Worm (Caenorhabditis elegans) whole organism, L4/young adult: ENCODE data around the gene F18A11.2.

Source experiments
- W03F9.2 ChIP-seq: fragments of 150-350 bp; optimal IDR thresholded peaks from 2 replicates; lab custom pipeline; 2014; ENCODE audit warnings: missing biosample characterization, missing genetic modification characterization
- dao-5 ChIP-seq: sonication (generic microtip); optimal IDR thresholded peaks from 2 replicates; lab custom pipeline; 2016; ENCODE audit warnings: missing genotype, missing genetic modification characterization, moderate library complexity, missing compliant biosample characterization

DNA sequence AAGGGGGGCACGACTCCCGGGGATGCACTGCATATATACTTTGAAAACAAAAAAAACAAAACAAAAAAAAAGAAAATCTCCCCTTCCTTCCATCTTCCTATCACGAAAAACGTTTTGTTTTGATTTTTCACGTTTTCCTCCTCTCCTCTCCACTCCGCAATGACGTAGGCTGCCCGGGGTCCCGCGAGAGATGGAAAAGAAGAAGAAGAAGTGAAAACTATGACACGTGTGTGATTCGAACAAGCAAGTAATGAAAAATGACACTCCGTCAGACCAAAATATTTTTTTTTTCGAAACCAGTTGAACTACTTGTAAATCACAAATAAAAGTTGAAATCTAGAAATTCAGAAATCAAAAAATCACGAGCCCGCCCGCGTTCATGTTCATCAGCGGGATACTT is 33.8 kb downstream of the F18A11.2 start:
- TF ChIP-seq dao-5 (tag; lab: Kevin White, UChicago) (no peak), W03F9.2 (tag; lab: Kevin White, UChicago) (no peak)
